Worm (Caenorhabditis elegans): Measurements from ENCODE around the gene T19C3.4.

- no peak for TF ChIP-seq nhr-11 (tag; optimal IDR thresholded peaks at IDR 0.05)
- no peak for TF ChIP-seq snpc-4 (tag; optimal IDR thresholded peaks at IDR 0.05)
- no peak for TF ChIP-seq skn-1 (tag; optimal IDR thresholded peaks at IDR 0.05)
- no peak for TF ChIP-seq ceh-82 (tag; optimal IDR thresholded peaks at IDR 0.05)
- TF ChIP-seq jun-1 (tag; optimal IDR thresholded peaks at IDR 0.05): no peak
- no peak for TF ChIP-seq hmg-11 (tag; optimal IDR thresholded peaks at IDR 0.05)
Observed at ce11 chrIII:649935-650334, 29.9 kb upstream of the T19C3.4 start.
